Worm (Caenorhabditis elegans): ENCODE measurements around the gene fkb-4.

The fkb-4 gene

ce11 chrV:12788451-12788850, 1.5 kb upstream of the fkb-4 start, which contains the start of gene srbc-44:
srbc-44 (minus strand) TSS chrV:12788551.
- TF ChIP-seq ceh-9 (tag; optimal IDR thresholded peaks at IDR 0.05), result no peak
- TF ChIP-seq ceh-16 (tag; optimal IDR thresholded peaks at IDR 0.05), result no peak
- TF ChIP-seq nhr-76 (tag; optimal IDR thresholded peaks at IDR 0.05), result no peak
- no peak for TF ChIP-seq lin-39 (tag; optimal IDR thresholded peaks at IDR 0.05)
- TF ChIP-seq ztf-11 (tag; optimal IDR thresholded peaks at IDR 0.05), result no peak
- TF ChIP-seq tbx-2 (tag; optimal IDR thresholded peaks at IDR 0.05), result no peak
- TF ChIP-seq nhr-237 (tag; optimal IDR thresholded peaks at IDR 0.05), result no peak
- no peak for TF ChIP-seq aly-2 (tag; optimal IDR thresholded peaks at IDR 0.05)
- TF ChIP-seq hmg-11 (tag; optimal IDR thresholded peaks at IDR 0.05), result no peak

- TF ChIP-seq ceh-28 (tag; optimal IDR thresholded peaks at IDR 0.05) (no peak), nhr-237 (tag; optimal IDR thresholded peaks at IDR 0.05) (no peak), eor-1 (tag; optimal IDR thresholded peaks at IDR 0.05) (no peak), nhr-76 (tag; optimal IDR thresholded peaks at IDR 0.05) (no peak), nhr-67 (tag; optimal IDR thresholded peaks at IDR 0.05) (no peak), egl-5 (tag; optimal IDR thresholded peaks at IDR 0.05) (no peak), nhr-11 (tag; optimal IDR thresholded peaks at IDR 0.05) (no peak), mdl-1 (tag; optimal IDR thresholded peaks at IDR 0.05) (no peak), zag-1 (tag; optimal IDR thresholded peaks at IDR 0.05) (no peak), aly-2 (tag; optimal IDR thresholded peaks at IDR 0.05) (no peak), nhr-12 (tag; optimal IDR thresholded peaks at IDR 0.05) (no peak), lin-15B (tag; optimal IDR thresholded peaks at IDR 0.05) (no peak), nhr-77 (tag; optimal IDR thresholded peaks at IDR 0.05) (no peak), ceh-16 (tag; optimal IDR thresholded peaks at IDR 0.05) (no peak), sea-2 (GFP tag; optimal IDR thresholded peaks at IDR 0.05) (no peak), egl-27 (tag; optimal IDR thresholded peaks at IDR 0.05) (no peak), nhr-25 (tag; optimal IDR thresholded peaks at IDR 0.05) (no peak), fos-1 (tag; optimal IDR thresholded peaks at IDR 0.05) (no peak), skn-1 (tag; optimal IDR thresholded peaks at IDR 0.05) (no peak)
Measured at ce11 chrV:12786340-12786739, 586 bp downstream of the fkb-4 start.

DNA sequence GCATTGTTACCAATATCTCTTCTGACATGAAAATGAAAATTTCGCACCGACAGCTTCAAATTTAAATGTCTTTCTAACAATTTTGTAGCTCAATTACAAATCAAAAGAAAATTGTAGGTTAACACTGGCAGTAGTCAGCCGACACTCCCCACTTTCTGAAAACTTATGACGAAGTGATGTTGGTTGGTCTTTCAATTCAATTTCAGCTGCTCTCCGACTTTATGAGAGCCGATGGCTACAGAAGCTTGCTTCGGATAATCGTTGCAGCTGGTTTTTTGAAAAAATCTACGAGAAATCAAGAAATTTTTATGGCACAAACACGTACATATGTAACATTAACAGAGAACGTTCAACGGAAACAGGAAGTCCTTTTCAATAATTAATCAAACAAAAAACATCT, 2.1 kb downstream of the fkb-4 start, which contains the start of gene sre-20:
sre-20 (minus strand) TSS at position 101 of the 400 bp plus-strand sequence.
- TF ChIP-seq daf-12 (tag; optimal IDR thresholded peaks at IDR 0.05) (no peak), mml-1 (tag; optimal IDR thresholded peaks at IDR 0.05) (no peak), nhr-25 (tag; optimal IDR thresholded peaks at IDR 0.05) (no peak)

DNA sequence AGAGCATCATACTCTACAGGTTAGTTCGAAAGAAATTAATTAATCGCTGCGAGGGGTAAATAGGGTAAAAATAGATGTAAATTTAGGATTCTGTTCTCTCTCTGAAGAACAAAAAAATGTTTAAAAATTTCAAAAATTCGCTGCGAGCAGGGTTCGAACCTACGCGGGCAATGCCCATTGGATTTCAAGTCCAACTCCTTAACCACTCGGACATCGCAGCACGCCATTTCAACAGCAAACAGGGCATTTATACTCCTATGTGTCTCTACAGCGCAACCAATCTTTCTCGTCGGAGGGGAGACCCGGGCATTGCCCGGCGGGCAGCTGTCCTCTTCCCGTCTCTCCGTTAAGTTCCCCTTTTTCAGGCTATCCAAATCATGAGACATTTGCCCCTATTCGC, 6.7 kb downstream of the fkb-4 start:
- TF ChIP-seq lsy-12 (tag; optimal IDR thresholded peaks at IDR 0.05) (peak; percentile 57), nhr-43 (tag; optimal IDR thresholded peaks at IDR 0.05; ENCODE audit: poor library complexity, severe bottlenecking) (peak; percentile 29), ztf-11 (tag; optimal IDR thresholded peaks at IDR 0.05) (no peak), aly-2 (tag; optimal IDR thresholded peaks at IDR 0.05) (no peak), pha-4 (tag; optimal IDR thresholded peaks at IDR 0.05) (peak; percentile 33), lin-39 (tag; optimal IDR thresholded peaks at IDR 0.05) (peak; percentile 1), nhr-11 (tag; optimal IDR thresholded peaks at IDR 0.05) (no peak), unc-39 (tag; optimal IDR thresholded peaks at IDR 0.05) (no peak), fkh-10 (GFP tag; optimal IDR thresholded peaks at IDR 0.05) (no peak), skn-1 (tag; optimal IDR thresholded peaks at IDR 0.05) (no peak), ZK546.5 (tag; optimal IDR thresholded peaks at IDR 0.05) (no peak), nhr-28 (tag; optimal IDR thresholded peaks at IDR 0.05) (no peak), hmg-11 (tag; optimal IDR thresholded peaks at IDR 0.05) (peak; percentile 64), tbx-2 (tag; optimal IDR thresholded peaks at IDR 0.05) (peak; percentile 22), jun-1 (tag; optimal IDR thresholded peaks at IDR 0.05) (no peak), pqm-1 (tag; optimal IDR thresholded peaks at IDR 0.05) (peak; percentile 7), eor-1 (tag; optimal IDR thresholded peaks at IDR 0.05) (no peak), nfya-1 (tag; optimal IDR thresholded peaks at IDR 0.05; ENCODE audit: insufficient read depth) (peak; percentile 49), snpc-4 (tag; optimal IDR thresholded peaks at IDR 0.05) (no peak), nhr-77 (tag; optimal IDR thresholded peaks at IDR 0.05) (no peak), ceh-82 (tag; optimal IDR thresholded peaks at IDR 0.05) (peak; percentile 35), elt-2 (tag; optimal IDR thresholded peaks at IDR 0.05) (peak; percentile 28)

Data from whole organism, L3 larva.